Worm (Caenorhabditis elegans) whole organism, young adult: ENCODE measurements around the gene adh-1.

Source experiments
- C17E4.6 ChIP-seq: fragments of 200-800 bp; sonication (Bioruptor generic); IDR thresholded peaks from 2 replicates; pipeline ENCODE4 v1.3.6; 2022; ENCODE audit warnings: missing genetic modification reagents, missing genetic modification characterization, missing compliant biosample characterization
- F10E7.11 ChIP-seq: sonication (generic microtip); optimal IDR thresholded peaks from 2 replicates; lab custom pipeline; 2017; ENCODE audit warnings: mild to moderate bottlenecking, missing genetic modification characterization, moderate library complexity, missing compliant biosample characterization
- F55B11.4 ChIP-seq: sonication (generic microtip); optimal IDR thresholded peaks from 2 replicates; lab custom pipeline; 2016; ENCODE audit warnings: missing compliant biosample characterization, missing genetic modification characterization, borderline replicate concordance; ENCODE audit not compliant: insufficient read depth
- T07F8.4 ChIP-seq: sonication (generic microtip); optimal IDR thresholded peaks from 2 replicates; lab custom pipeline; 2016; ENCODE audit warnings: mild to moderate bottlenecking, missing genetic modification characterization, moderate library complexity, missing compliant biosample characterization
- Y53F4B.3 ChIP-seq: fragments of 200-800 bp; sonication (Bioruptor generic); IDR thresholded peaks from 2 replicates; pipeline ENCODE4 v1.3.6; 2022; ENCODE audit warnings: missing genetic modification reagents, missing genetic modification characterization, missing compliant biosample characterization
- Y56A3A.18 ChIP-seq: fragments of 200-800 bp; sonication (Bioruptor generic); IDR thresholded peaks from 2 replicates; pipeline ENCODE4 v1.3.6; 2022; ENCODE audit warnings: missing genetic modification reagents, missing genetic modification characterization, missing compliant biosample characterization
- ZK185.1 ChIP-seq: sonication (generic microtip); optimal IDR thresholded peaks from 2 replicates; lab custom pipeline; 2016; ENCODE audit warnings: mild to moderate bottlenecking, missing genetic modification characterization, missing compliant biosample characterization; ENCODE audit not compliant: poor library complexity, severe bottlenecking
- aptf-2 ChIP-seq: fragments of 200-800 bp; sonication (Bioruptor generic); conservative IDR thresholded peaks from 2 replicates; pipeline ENCODE4 v1.3.6; 2022; ENCODE audit warnings: missing genetic modification reagents, missing genetic modification characterization, missing compliant biosample characterization
- attf-6 ChIP-seq: fragments of 200-800 bp; sonication (Bioruptor generic); IDR thresholded peaks from 2 replicates; pipeline ENCODE4 v1.3.6; 2022; ENCODE audit warnings: missing genetic modification reagents, missing genetic modification characterization, missing compliant biosample characterization
- ccch-3 ChIP-seq: fragments of 200-800 bp; sonication (Bioruptor generic); optimal IDR thresholded peaks from 2 replicates; lab custom pipeline; 2018; ENCODE audit warnings: mild to moderate bottlenecking, missing genetic modification characterization, missing compliant biosample characterization
- cebp-1 ChIP-seq, 2 experiments: fragments of 200-800 bp in 1 of 2; sonication (Bioruptor generic) in 1 of 2; sonication (generic microtip) in 1 of 2; IDR thresholded peaks in 1 of 2; optimal IDR thresholded peaks in 1 of 2; 2 replicates each; pipeline versions ENCODE4 v1.3.6 to Lab custom; 2017 to 2022; ENCODE audit warnings: missing compliant biosample characterization in 2 of 2, missing genetic modification characterization in 2 of 2, mild to moderate bottlenecking in 1 of 2, missing genetic modification reagents in 1 of 2, moderate library complexity in 1 of 2
- ceh-79 ChIP-seq: sonication (generic microtip); optimal IDR thresholded peaks from 2 replicates; lab custom pipeline; 2017; ENCODE audit warnings: mild to moderate bottlenecking, missing genetic modification characterization, missing compliant biosample characterization
- egl-18 ChIP-seq: fragments of 200-800 bp; sonication (Bioruptor generic); IDR thresholded peaks from 2 replicates; pipeline ENCODE4 v1.3.6; 2022; ENCODE audit warnings: missing genetic modification reagents, missing genetic modification characterization, missing compliant biosample characterization
- him-1 ChIP-seq: sonication (generic microtip); optimal IDR thresholded peaks from 2 replicates; lab custom pipeline; 2016; ENCODE audit warnings: missing genotype, missing genetic modification reagents, missing genetic modification characterization, missing compliant biosample characterization
- hlh-26 ChIP-seq: fragments of 200-800 bp; sonication (Bioruptor generic); conservative IDR thresholded peaks from 2 replicates; pipeline ENCODE4 v1.3.6; 2022; ENCODE audit warnings: missing genetic modification reagents, missing genetic modification characterization, missing compliant biosample characterization
- hmg-1.2 ChIP-seq: fragments of 200-800 bp; sonication (Bioruptor generic); IDR thresholded peaks from 2 replicates; pipeline ENCODE4 v1.3.6; 2022; ENCODE audit warnings: missing genetic modification reagents, missing genetic modification characterization, missing compliant biosample characterization
- hmg-20 ChIP-seq: fragments of 200-800 bp; sonication (Bioruptor generic); IDR thresholded peaks from 2 replicates; pipeline ENCODE4 v1.3.6; 2022; ENCODE audit warnings: missing genetic modification reagents, missing genetic modification characterization, missing compliant biosample characterization
- hsf-1 ChIP-seq: fragments of 200-800 bp; sonication (Bioruptor generic); IDR thresholded peaks from 2 replicates; pipeline ENCODE4 v1.3.6; 2022; ENCODE audit warnings: missing genetic modification reagents, missing genetic modification characterization, missing compliant biosample characterization
- lag-1 ChIP-seq: fragments of 200-800 bp; sonication (Bioruptor generic); IDR thresholded peaks from 2 replicates; pipeline ENCODE4 v1.3.6; 2022; ENCODE audit warnings: missing genetic modification reagents, missing genetic modification characterization, missing compliant biosample characterization
- lin-35 ChIP-seq, 3 experiments: fragments of 150-350 bp in 2 of 3; sonication (generic microtip) in 1 of 3; optimal IDR thresholded peaks; 2 replicates each; lab custom pipeline; 2014 to 2018; ENCODE audit warnings: missing biosample characterization in 3 of 3, missing genetic modification characterization in 3 of 3, missing genetic modification reagents in 3 of 3
- lir-1 ChIP-seq: fragments of 200-800 bp; sonication (Bioruptor generic); conservative IDR thresholded peaks from 2 replicates; pipeline ENCODE4 v1.3.6; 2022; ENCODE audit warnings: missing genetic modification reagents, missing genetic modification characterization, missing compliant biosample characterization
- madf-6 ChIP-seq: fragments of 200-800 bp; sonication (Bioruptor generic); IDR thresholded peaks from 2 replicates; pipeline ENCODE4 v1.3.6; 2022; ENCODE audit warnings: missing genetic modification reagents, missing genetic modification characterization, missing compliant biosample characterization
- mcd-1 ChIP-seq: fragments of 200-800 bp; sonication (Bioruptor generic); IDR thresholded peaks from 2 replicates; pipeline ENCODE4 v1.3.6; 2022; ENCODE audit warnings: missing genetic modification reagents, missing genetic modification characterization, missing compliant biosample characterization
- nhr-80 ChIP-seq: sonication (generic microtip); optimal IDR thresholded peaks from 2 replicates; lab custom pipeline; 2016; ENCODE audit warnings: missing genetic modification characterization, missing compliant biosample characterization
- rec-8 ChIP-seq, 2 experiments: sonication (generic microtip); optimal IDR thresholded peaks; 2 replicates each; lab custom pipeline; 2016; ENCODE audit warnings: mild to moderate bottlenecking in 2 of 2, missing genetic modification characterization in 2 of 2, missing genetic modification reagents in 2 of 2, missing genotype in 2 of 2, missing biosample characterization in 1 of 2, missing compliant biosample characterization in 1 of 2, moderate library complexity in 1 of 2
- zfh-2 ChIP-seq: fragments of 200-800 bp; sonication (Bioruptor generic); conservative IDR thresholded peaks from 2 replicates; pipeline ENCODE4 v1.3.6; 2022; ENCODE audit warnings: missing genetic modification reagents, missing genetic modification characterization, missing compliant biosample characterization
- zim-3 ChIP-seq: sonication (generic microtip); optimal IDR thresholded peaks from 2 replicates; lab custom pipeline; 2017; ENCODE audit warnings: mild to moderate bottlenecking, missing genetic modification characterization, moderate library complexity, missing compliant biosample characterization
- ztf-22 ChIP-seq: fragments of 200-800 bp; sonication (Bioruptor generic); optimal IDR thresholded peaks from 2 replicates; lab custom pipeline; 2018; ENCODE audit warnings: mild to moderate bottlenecking, missing genetic modification characterization, moderate library complexity, missing compliant biosample characterization
- ztf-25 ChIP-seq: fragments of 200-800 bp; sonication (Bioruptor generic); IDR thresholded peaks from 2 replicates; pipeline ENCODE4 v1.3.6; 2022; ENCODE audit warnings: missing genetic modification reagents, missing genetic modification characterization, missing compliant biosample characterization
- ztf-3 ChIP-seq: fragments of 200-800 bp; sonication (Bioruptor generic); optimal IDR thresholded peaks from 2 replicates; lab custom pipeline; 2018; ENCODE audit warnings: mild to moderate bottlenecking, missing genetic modification characterization, missing compliant biosample characterization

adh-1 gene

ce11 chrV:11921689-11922517, 33.9 kb downstream of the adh-1 start (continued):
- no peak for TF ChIP-seq Y56A3A.18 (GFP tag; lab: Robert Waterston, UW)
- no peak for TF ChIP-seq mcd-1 (GFP tag; lab: Robert Waterston, UW)
- no peak for TF ChIP-seq him-1
- TF ChIP-seq cebp-1 (GFP tag; IDR thresholded peaks at IDR 0.05; lab: Robert Waterston, UW): no peak
- TF ChIP-seq cebp-1 (tag; optimal IDR thresholded peaks at IDR 0.05; lab: Kevin White, UChicago): peak; percentile 36
- no peak for TF ChIP-seq T07F8.4 (tag; lab: Kevin White, UChicago)
- no peak for TF ChIP-seq hmg-20 (GFP tag; lab: Robert Waterston, UW)
- TF ChIP-seq nhr-80: no peak
- peak; percentile 48; the same call in 1 of the 2 replicates for TF ChIP-seq zfh-2
- no peak for TF ChIP-seq Y53F4B.3 (GFP tag; lab: Robert Waterston, UW)
- TF ChIP-seq ztf-25 (GFP tag; lab: Robert Waterston, UW): 0 out of 2 replicates have a peak, but pooled peaks have one; percentile 27
- TF ChIP-seq hmg-1.2 (GFP tag; lab: Robert Waterston, UW): no peak
- peak; percentile 93 for TF ChIP-seq madf-6
- no peak for TF ChIP-seq attf-6 (GFP tag; lab: Robert Waterston, UW)
- TF ChIP-seq lag-1 (GFP tag; lab: Robert Waterston, UW): no peak
- TF ChIP-seq rec-8 (tag; optimal IDR thresholded peaks at IDR 0.05; lab: Kevin White, UChicago): no peak
- TF ChIP-seq lin-35 (GFP tag; optimal IDR thresholded peaks at IDR 0.05; lab: Kevin White, UChicago): no peak
- no peak for TF ChIP-seq ztf-22 (GFP tag; lab: Kevin White, UChicago)
- no peak for TF ChIP-seq egl-18 (GFP tag; lab: Robert Waterston, UW)
- no peak for TF ChIP-seq hlh-26 (GFP tag; lab: Robert Waterston, UW)
- TF ChIP-seq aptf-2 (GFP tag; lab: Robert Waterston, UW): no peak
- no peak for TF ChIP-seq F10E7.11 (tag; lab: Kevin White, UChicago)
- TF ChIP-seq hsf-1: 0 out of 2 replicates have a peak, but pooled peaks have one; percentile 30
- TF ChIP-seq C17E4.6 (GFP tag; lab: Robert Waterston, UW): no peak
- no peak for TF ChIP-seq ztf-3

ce11 chrV:11927346-11927745, 39.3 kb downstream of the adh-1 start, which contains the start of gene osm-6:
TSS of gene osm-6 (minus strand) at chrV:11927446.
- TF ChIP-seq ceh-79 (tag; lab: Kevin White, UChicago): no peak

ce11 chrV:11929046-11929590, 41.1 kb downstream of the adh-1 start, which contains the start of gene F58H1.2:
TSS of gene F58H1.2 (plus strand) at chrV:11929096.
- TF ChIP-seq F55B11.4 (tag; lab: Kevin White, UChicago) (no peak), ccch-3 (GFP tag; lab: Kevin White, UChicago) (no peak), zim-3 (tag; lab: Kevin White, UChicago) (no peak), ZK185.1 (tag; lab: Kevin White, UChicago) (no peak), lir-1 (GFP tag; lab: Robert Waterston, UW) (no peak)
